Worm (Caenorhabditis elegans): ENCODE results near the gene clc-27.

clc-27 gene

ce11 chrIII:981960-982359 lies 26.2 kb upstream of the clc-27 start:
- no peak for TF ChIP-seq hpl-2 (GFP tag; optimal IDR thresholded peaks at IDR 0.05)
- TF ChIP-seq lin-14 (GFP tag; optimal IDR thresholded peaks at IDR 0.05) = peak; percentile 79
- TF ChIP-seq nhr-237 (tag; optimal IDR thresholded peaks at IDR 0.05) = no peak
- no peak for TF ChIP-seq nhr-84 (tag; optimal IDR thresholded peaks at IDR 0.05)
- TF ChIP-seq dsc-1 (tag; optimal IDR thresholded peaks at IDR 0.05) = peak; percentile 7
- TF ChIP-seq tbx-2 (tag; optimal IDR thresholded peaks at IDR 0.05) = peak; percentile 23
- peak; percentile 26 for TF ChIP-seq swsn-7 (tag; optimal IDR thresholded peaks at IDR 0.05)
- no peak for TF ChIP-seq ets-5 (GFP tag; IDR thresholded peaks at IDR 0.05)
- TF ChIP-seq zip-4 (GFP tag; optimal IDR thresholded peaks at IDR 0.05) = no peak
- TF ChIP-seq snpc-4 (tag; optimal IDR thresholded peaks at IDR 0.05) = no peak
- peak; percentile 13 to 68 (median 40) for TF ChIP-seq ceh-82 (tag; optimal IDR thresholded peaks at IDR 0.05)
- no peak for TF ChIP-seq tlp-1 (tag; optimal IDR thresholded peaks at IDR 0.05)
- peak; percentile 20 for TF ChIP-seq nhr-20 (tag; optimal IDR thresholded peaks at IDR 0.05)
- no peak for TF ChIP-seq ceh-63 (GFP tag; optimal IDR thresholded peaks at IDR 0.05)
- peak in 2 of 6 experiments; percentile 4 to 47 for TF ChIP-seq elt-3 (tag; optimal IDR thresholded peaks at IDR 0.05)
- peak; percentile 19 to 61 for TF ChIP-seq lin-35 (GFP tag; optimal IDR thresholded peaks at IDR 0.05)
- peak; percentile 62 for TF ChIP-seq snu-23 (GFP tag; optimal IDR thresholded peaks at IDR 0.05)
- TF ChIP-seq blmp-1 (tag; optimal IDR thresholded peaks at IDR 0.05) = peak; percentile 49
- TF ChIP-seq lsy-2 (tag; optimal IDR thresholded peaks at IDR 0.05) = peak; percentile 20 to 64
- no peak for TF ChIP-seq mef-2 (tag; optimal IDR thresholded peaks at IDR 0.05)
- peak; percentile 60 for TF ChIP-seq rnt-1 (tag; optimal IDR thresholded peaks at IDR 0.05)
- TF ChIP-seq C16A3.4 (tag; optimal IDR thresholded peaks at IDR 0.05) = peak; percentile 16
- TF ChIP-seq nhr-19 (GFP tag; conservative IDR thresholded peaks at IDR 0.05) = peak; percentile 11; the same call in 1 of the 2 replicates
- no peak for TF ChIP-seq skn-1 (tag; optimal IDR thresholded peaks at IDR 0.05)
- TF ChIP-seq lin-13 (GFP tag; optimal IDR thresholded peaks at IDR 0.05) = no peak
- TF ChIP-seq lin-39 (tag; optimal IDR thresholded peaks at IDR 0.05) = no peak
- TF ChIP-seq dpl-1 (GFP tag; optimal IDR thresholded peaks at IDR 0.05) = peak; percentile 0 to 3 (median 2)
- peak; percentile 21 for TF ChIP-seq F16B12.6 (tag; optimal IDR thresholded peaks at IDR 0.05)
- peak in 1 of 2 experiments; percentile 15 for TF ChIP-seq mdl-1 (tag; optimal IDR thresholded peaks at IDR 0.05)
- peak; percentile 27 for TF ChIP-seq irx-1 (tag; optimal IDR thresholded peaks at IDR 0.05)
- no peak for TF ChIP-seq pqm-1 (tag; optimal IDR thresholded peaks at IDR 0.05)
- TF ChIP-seq nhr-77 (tag; optimal IDR thresholded peaks at IDR 0.05) = no peak
- peak in 1 of 2 experiments; percentile 4 for TF ChIP-seq egl-27 (tag; optimal IDR thresholded peaks at IDR 0.05)
- peak; percentile 8 for TF ChIP-seq xbp-1 (tag; optimal IDR thresholded peaks at IDR 0.05)
- TF ChIP-seq vab-15 (tag; optimal IDR thresholded peaks at IDR 0.05) = no peak
- TF ChIP-seq efl-1 (optimal IDR thresholded peaks at IDR 0.05) = peak; percentile 58 to 62
- peak; percentile 40 to 50 for TF ChIP-seq efl-1 (GFP tag; optimal IDR thresholded peaks at IDR 0.05 in 1 of 2)
- TF ChIP-seq aly-2 (tag; optimal IDR thresholded peaks at IDR 0.05) = no peak

ce11 chrIII:982961-983360 lies 25.2 kb upstream of the clc-27 start, which contains the start of gene tbc-10:
tbc-10 (plus strand) TSS chrIII:983261.
- no peak for TF ChIP-seq sox-4 (tag; optimal IDR thresholded peaks at IDR 0.05)

ce11 chrIII:989558-989957 lies 18.6 kb upstream of the clc-27 start:
- TF ChIP-seq nhr-84 (tag; optimal IDR thresholded peaks at IDR 0.05) (no peak), nhr-85 (tag) (no peak), nhr-12 (tag; optimal IDR thresholded peaks at IDR 0.05) (no peak), nhr-47 (tag; optimal IDR thresholded peaks at IDR 0.05) (no peak), ces-1 (GFP tag; optimal IDR thresholded peaks at IDR 0.05) (peak; percentile 79), lin-14 (GFP tag; optimal IDR thresholded peaks at IDR 0.05) (peak; percentile 72), elt-3 (tag; optimal IDR thresholded peaks at IDR 0.05) (no peak), nhr-237 (tag; optimal IDR thresholded peaks at IDR 0.05) (no peak), unc-30 (tag; optimal IDR thresholded peaks at IDR 0.05) (no peak), dpl-1 (GFP tag; optimal IDR thresholded peaks at IDR 0.05) (peak in 1 of 3 experiments; percentile 5), efl-3 (GFP tag; optimal IDR thresholded peaks at IDR 0.05) (no peak), fkh-8 (tag; optimal IDR thresholded peaks at IDR 0.05) (no peak), zip-4 (GFP tag; optimal IDR thresholded peaks at IDR 0.05) (no peak), mep-1 (tag; optimal IDR thresholded peaks at IDR 0.05) (no peak), jun-1 (tag; optimal IDR thresholded peaks at IDR 0.05) (no peak), nhr-20 (tag; optimal IDR thresholded peaks at IDR 0.05) (no peak), fkh-10 (GFP tag; optimal IDR thresholded peaks at IDR 0.05) (peak; percentile 68), snu-23 (GFP tag; optimal IDR thresholded peaks at IDR 0.05) (no peak), sup-37 (GFP tag; optimal IDR thresholded peaks at IDR 0.05) (no peak), isw-1 (GFP tag; IDR thresholded peaks at IDR 0.05) (no peak), nhr-11 (tag; optimal IDR thresholded peaks at IDR 0.05) (no peak)

All from whole organism, L1 larva.